Worm (Caenorhabditis elegans): Measurements from ENCODE around the gene F36H5.18.

Gene F36H5.18

ce11 chrII:1724314-1724713, 35.4 kb upstream of the F36H5.18 start, which contains the start of gene fbxb-11 (continued):
- TF ChIP-seq sox-4 (tag; optimal IDR thresholded peaks at IDR 0.05) = no peak

ce11 chrII:1725735-1726134, 34.0 kb upstream of the F36H5.18 start, which contains the start of gene F45C12.17:
TSS of gene F45C12.17 (plus strand) at chrII:1726111.
- no peak for TF ChIP-seq F13H6.1 (tag; optimal IDR thresholded peaks at IDR 0.05)
- no peak for TF ChIP-seq ceh-2 (tag; optimal IDR thresholded peaks at IDR 0.05)
- TF ChIP-seq tbx-7 (tag; optimal IDR thresholded peaks at IDR 0.05) = no peak
- no peak for TF ChIP-seq ceh-31 (tag; optimal IDR thresholded peaks at IDR 0.05)
- no peak for TF ChIP-seq pha-2 (tag; optimal IDR thresholded peaks at IDR 0.05)
- no peak for TF ChIP-seq C08G9.2 (tag; optimal IDR thresholded peaks at IDR 0.05)
- TF ChIP-seq unc-55 (GFP tag; optimal IDR thresholded peaks at IDR 0.05) = no peak
- no peak for TF ChIP-seq unc-86 (tag; optimal IDR thresholded peaks at IDR 0.05)
- no peak for TF ChIP-seq pat-9 (tag; optimal IDR thresholded peaks at IDR 0.05)
- no peak for TF ChIP-seq C38D4.7 (GFP tag; optimal IDR thresholded peaks at IDR 0.05)
- no peak for TF ChIP-seq mec-3 (tag; optimal IDR thresholded peaks at IDR 0.05; ENCODE audit: borderline replicate concordance)
- no peak for TF ChIP-seq tbx-2 (tag; optimal IDR thresholded peaks at IDR 0.05)

ce11 chrII:1728253-1728652, 31.4 kb upstream of the F36H5.18 start, which contains the start of gene btb-9:
TSS of gene btb-9 (plus strand) at chrII:1728506.
- TF ChIP-seq ceh-31 (tag; optimal IDR thresholded peaks at IDR 0.05) = no peak
- TF ChIP-seq gmeb-2 (tag; optimal IDR thresholded peaks at IDR 0.05) = no peak
- TF ChIP-seq pax-1 (tag; optimal IDR thresholded peaks at IDR 0.05) = no peak
- no peak for TF ChIP-seq ceh-22 (tag; optimal IDR thresholded peaks at IDR 0.05)
- TF ChIP-seq zip-5 (tag; optimal IDR thresholded peaks at IDR 0.05) = no peak
- no peak for TF ChIP-seq ceh-9 (tag; optimal IDR thresholded peaks at IDR 0.05)
- TF ChIP-seq ztf-16 (tag; optimal IDR thresholded peaks at IDR 0.05) = no peak
- no peak for TF ChIP-seq pat-9 (tag; optimal IDR thresholded peaks at IDR 0.05)
- TF ChIP-seq Y22D7AL.16 (tag; optimal IDR thresholded peaks at IDR 0.05) = no peak
- TF ChIP-seq ceh-30 (tag; optimal IDR thresholded peaks at IDR 0.05) = no peak

- no peak for TF ChIP-seq fkh-6 (tag; optimal IDR thresholded peaks at IDR 0.05)
- no peak for TF ChIP-seq pag-3 (tag; optimal IDR thresholded peaks at IDR 0.05; ENCODE audit: borderline replicate concordance)
- no peak for TF ChIP-seq pha-2 (tag; optimal IDR thresholded peaks at IDR 0.05)
- TF ChIP-seq hlh-6 (tag; optimal IDR thresholded peaks at IDR 0.05) = no peak
- TF ChIP-seq sox-2 (GFP tag; IDR thresholded peaks at IDR 0.05) = no peak
- no peak for TF ChIP-seq ceh-18 (tag; optimal IDR thresholded peaks at IDR 0.05)
- TF ChIP-seq hlh-8 (tag; optimal IDR thresholded peaks at IDR 0.05) = no peak
- no peak for TF ChIP-seq dve-1 (tag; optimal IDR thresholded peaks at IDR 0.05)
- TF ChIP-seq pqm-1 (tag; optimal IDR thresholded peaks at IDR 0.05) = no peak
- no peak for TF ChIP-seq ceh-30 (tag; optimal IDR thresholded peaks at IDR 0.05)
- TF ChIP-seq ceh-2 (tag; optimal IDR thresholded peaks at IDR 0.05) = no peak
- no peak for TF ChIP-seq eyg-1 (tag; optimal IDR thresholded peaks at IDR 0.05)
- no peak for TF ChIP-seq C38D4.7 (GFP tag; optimal IDR thresholded peaks at IDR 0.05)
Measured at ce11 chrII:1730103-1730502, 29.6 kb upstream of the F36H5.18 start, which contains the start of gene ceh-81. TSS of gene ceh-81 (plus strand) at chrII:1730403.

- no peak for TF ChIP-seq pat-9 (tag; optimal IDR thresholded peaks at IDR 0.05)
- TF ChIP-seq fkh-6 (tag; optimal IDR thresholded peaks at IDR 0.05) = no peak
- TF ChIP-seq syd-9 (tag; optimal IDR thresholded peaks at IDR 0.05) = no peak
- no peak for TF ChIP-seq unc-86 (tag; optimal IDR thresholded peaks at IDR 0.05)
Measured at ce11 chrII:1731932-1732331, 27.8 kb upstream of the F36H5.18 start, which contains the start of gene ceh-82. TSS of gene ceh-82 (plus strand) at chrII:1732232.

- no peak for TF ChIP-seq ztf-16 (tag; optimal IDR thresholded peaks at IDR 0.05)
Measured at ce11 chrII:1735145-1735544, 24.6 kb upstream of the F36H5.18 start.

ce11 chrII:1736353-1736752, 23.3 kb upstream of the F36H5.18 start, which contains the start of gene ceh-83:
TSS of gene ceh-83 (minus strand) at chrII:1736533.
- TF ChIP-seq sdc-2 (tag; optimal IDR thresholded peaks at IDR 0.05) (no peak), pat-9 (tag; optimal IDR thresholded peaks at IDR 0.05) (no peak), unc-3 (GFP tag; conservative IDR thresholded peaks at IDR 0.05) (no peak), unc-3 (tag; optimal IDR thresholded peaks at IDR 0.05) (no peak), hlh-8 (tag; optimal IDR thresholded peaks at IDR 0.05) (no peak), hlh-13 (GFP tag; optimal IDR thresholded peaks at IDR 0.05) (no peak), ceh-18 (tag; optimal IDR thresholded peaks at IDR 0.05) (no peak), zip-5 (tag; optimal IDR thresholded peaks at IDR 0.05) (no peak), T23F11.4 (GFP tag; optimal IDR thresholded peaks at IDR 0.05) (no peak), F13H6.1 (tag; optimal IDR thresholded peaks at IDR 0.05) (no peak), fax-1 (tag; optimal IDR thresholded peaks at IDR 0.05) (no peak), pag-3 (tag; optimal IDR thresholded peaks at IDR 0.05; ENCODE audit: borderline replicate concordance) (no peak), ceh-9 (tag; optimal IDR thresholded peaks at IDR 0.05) (no peak), C38D4.7 (GFP tag; optimal IDR thresholded peaks at IDR 0.05) (no peak), lin-11 (tag; optimal IDR thresholded peaks at IDR 0.05) (no peak), dve-1 (tag; optimal IDR thresholded peaks at IDR 0.05) (no peak), ceh-14 (tag; optimal IDR thresholded peaks at IDR 0.05) (no peak), sox-2 (GFP tag; IDR thresholded peaks at IDR 0.05) (no peak)

All from whole organism, late embryonic.